Worm (Caenorhabditis elegans) whole organism, L4/young adult: ENCODE results near the gene srlf-27.
A peak's percentile ranks its signal among the peaks of the same experiment; 100 is the strongest.

Experiments
- W03F9.2 ChIP-seq: fragments of 150-350 bp; optimal IDR thresholded peaks from 2 replicates; lab custom pipeline; 2014; ENCODE audit warnings: missing biosample characterization, missing genetic modification characterization
- dao-5 ChIP-seq: sonication (generic microtip); optimal IDR thresholded peaks from 2 replicates; lab custom pipeline; 2016; ENCODE audit warnings: missing genotype, missing genetic modification characterization, moderate library complexity, missing compliant biosample characterization

DNA sequence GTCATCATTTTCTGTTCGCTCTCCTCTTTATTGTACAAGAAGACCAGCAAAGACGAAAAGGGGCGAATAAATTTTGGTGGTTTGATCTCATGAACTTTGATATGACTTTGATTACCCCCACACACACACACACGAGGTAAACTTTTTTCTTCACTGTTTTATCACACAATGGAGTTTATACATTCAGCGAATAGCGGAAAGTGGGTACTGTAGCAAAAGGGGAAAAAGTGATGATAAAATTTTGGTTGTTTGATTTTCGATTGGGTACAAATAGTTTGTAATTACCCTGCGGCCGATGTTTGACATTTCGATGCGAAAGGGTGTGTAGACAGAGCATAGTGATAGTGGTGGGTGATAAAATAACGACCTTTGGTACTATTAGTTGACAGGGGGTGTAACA is 43.3 kb upstream of the srlf-27 start:
- TF ChIP-seq W03F9.2 (tag; lab: Kevin White, UChicago) (peak; percentile 64), dao-5 (tag; lab: Kevin White, UChicago) (no peak)
